Worm (Caenorhabditis elegans) whole organism, late embryonic: Measurements from ENCODE around the gene str-35.

Source experiments
- C08G9.2 ChIP-seq: sonication (generic microtip); optimal IDR thresholded peaks from 2 replicates; lab custom pipeline; 2016; ENCODE audit warnings: mild to moderate bottlenecking, missing genetic modification characterization, moderate library complexity, missing compliant biosample characterization
- K09A11.1 ChIP-seq: sonication (generic microtip); optimal IDR thresholded peaks from 2 replicates; lab custom pipeline; 2017; ENCODE audit warnings: antibody characterized with exemption, mild to moderate bottlenecking, missing genetic modification characterization, missing compliant biosample characterization; ENCODE audit not compliant: insufficient read depth
- ama-1 ChIP-seq: fragments of 150-350 bp; optimal IDR thresholded peaks from 2 replicates; lab custom pipeline; 2014
- ceh-14 ChIP-seq: sonication (generic microtip); optimal IDR thresholded peaks from 2 replicates; lab custom pipeline; 2016; ENCODE audit warnings: missing genotype, missing genetic modification characterization, missing compliant biosample characterization
- ceh-18 ChIP-seq: sonication (generic microtip); optimal IDR thresholded peaks from 2 replicates; lab custom pipeline; 2016; ENCODE audit warnings: missing genetic modification characterization, missing compliant biosample characterization
- ceh-19 ChIP-seq: fragments of 200-800 bp; sonication (Bioruptor generic); optimal IDR thresholded peaks from 2 replicates; lab custom pipeline; 2018; ENCODE audit warnings: mild to moderate bottlenecking, missing genetic modification characterization, missing compliant biosample characterization
- ceh-2 ChIP-seq: sonication (generic microtip); optimal IDR thresholded peaks from 2 replicates; lab custom pipeline; 2016; ENCODE audit warnings: missing genotype, missing genetic modification characterization, missing compliant biosample characterization
- ceh-24 ChIP-seq: sonication (generic microtip); optimal IDR thresholded peaks from 2 replicates; lab custom pipeline; 2016; ENCODE audit warnings: mild to moderate bottlenecking, missing genetic modification characterization, missing compliant biosample characterization
- ceh-34 ChIP-seq: sonication (generic microtip); optimal IDR thresholded peaks from 2 replicates; lab custom pipeline; 2016; ENCODE audit warnings: mild to moderate bottlenecking, missing genetic modification characterization, missing compliant biosample characterization
- ceh-48 ChIP-seq: sonication (generic microtip); optimal IDR thresholded peaks from 2 replicates; lab custom pipeline; 2016; ENCODE audit warnings: missing genetic modification characterization, inconsistent platforms, missing compliant biosample characterization
- ceh-6 ChIP-seq: fragments of 200-800 bp; sonication (Bioruptor generic); optimal IDR thresholded peaks from 2 replicates; lab custom pipeline; 2018; ENCODE audit warnings: mild to moderate bottlenecking, missing genetic modification characterization, missing compliant biosample characterization
- ceh-9 ChIP-seq: sonication (generic microtip); optimal IDR thresholded peaks from 2 replicates; lab custom pipeline; 2016; ENCODE audit warnings: mild to moderate bottlenecking, missing genetic modification characterization, inconsistent platforms, missing compliant biosample characterization
- che-1 ChIP-seq: sonication (generic microtip); optimal IDR thresholded peaks from 2 replicates; lab custom pipeline; 2016; ENCODE audit warnings: mild to moderate bottlenecking, missing genetic modification characterization, missing compliant biosample characterization
- elt-2 ChIP-seq: sonication (generic microtip); optimal IDR thresholded peaks from 2 replicates; lab custom pipeline; 2016; ENCODE audit warnings: missing genetic modification reagents, missing genetic modification characterization, missing compliant biosample characterization
- elt-4 ChIP-seq: sonication (generic microtip); optimal IDR thresholded peaks from 2 replicates; lab custom pipeline; 2016; ENCODE audit warnings: missing genetic modification characterization, missing compliant biosample characterization
- eyg-1 ChIP-seq: sonication (generic microtip); optimal IDR thresholded peaks from 2 replicates; lab custom pipeline; 2016; ENCODE audit warnings: missing genotype, missing genetic modification characterization, missing compliant biosample characterization
- fkh-6 ChIP-seq: sonication (generic microtip); optimal IDR thresholded peaks from 2 replicates; lab custom pipeline; 2016; ENCODE audit warnings: missing genetic modification characterization, missing compliant biosample characterization
- hlh-30 ChIP-seq: sonication (generic microtip); optimal IDR thresholded peaks from 2 replicates; lab custom pipeline; 2017; ENCODE audit warnings: antibody characterized with exemption, missing genetic modification characterization, missing compliant biosample characterization; ENCODE audit not compliant: insufficient read depth
- hlh-6 ChIP-seq: sonication (generic microtip); optimal IDR thresholded peaks from 2 replicates; lab custom pipeline; 2016; ENCODE audit warnings: missing genotype, missing genetic modification characterization, missing compliant biosample characterization
- madf-2 ChIP-seq: sonication (generic microtip); optimal IDR thresholded peaks from 2 replicates; lab custom pipeline; 2017; ENCODE audit warnings: missing genetic modification characterization, missing compliant biosample characterization
- nfya-1 ChIP-seq: sonication (generic microtip); optimal IDR thresholded peaks from 2 replicates; lab custom pipeline; 2017; ENCODE audit warnings: missing genetic modification characterization, mild to moderate bottlenecking, missing compliant biosample characterization, antibody characterized with exemption, moderate library complexity
- pat-9 ChIP-seq: fragments of 200-800 bp; sonication (Bioruptor generic); optimal IDR thresholded peaks from 2 replicates; lab custom pipeline; 2018; ENCODE audit warnings: mild to moderate bottlenecking, missing genetic modification characterization, moderate library complexity, missing compliant biosample characterization
- pax-1 ChIP-seq: fragments of 150-350 bp; optimal IDR thresholded peaks from 2 replicates; lab custom pipeline; 2014; ENCODE audit warnings: missing biosample characterization, missing genetic modification characterization
- pha-2 ChIP-seq: sonication (generic microtip); optimal IDR thresholded peaks from 2 replicates; lab custom pipeline; 2017; ENCODE audit warnings: mild to moderate bottlenecking, missing genetic modification characterization, missing compliant biosample characterization
- pros-1 ChIP-seq: fragments of 150-350 bp; optimal IDR thresholded peaks from 2 replicates; lab custom pipeline; 2014; ENCODE audit warnings: missing biosample characterization, missing genetic modification reagents, missing genetic modification characterization
- ref-2 ChIP-seq: sonication (generic microtip); optimal IDR thresholded peaks from 2 replicates; lab custom pipeline; 2016; ENCODE audit warnings: missing genetic modification characterization, missing compliant biosample characterization
- sdc-2 ChIP-seq: sonication (generic microtip); optimal IDR thresholded peaks from 2 replicates; lab custom pipeline; 2016; ENCODE audit warnings: missing genotype, missing genetic modification characterization, missing compliant biosample characterization
- sox-2 ChIP-seq: fragments of 200-800 bp; sonication (Bioruptor generic); IDR thresholded peaks from 2 replicates; pipeline ENCODE4 v1.3.6; 2022; ENCODE audit warnings: missing genetic modification reagents, missing genetic modification characterization, missing compliant biosample characterization
- sox-4 ChIP-seq: sonication (generic microtip); optimal IDR thresholded peaks from 2 replicates; lab custom pipeline; 2017; ENCODE audit warnings: mild to moderate bottlenecking, missing genetic modification characterization, inconsistent platforms, missing compliant biosample characterization
- syd-9 ChIP-seq: sonication (generic microtip); optimal IDR thresholded peaks from 2 replicates; lab custom pipeline; 2016; ENCODE audit warnings: mild to moderate bottlenecking, missing genetic modification characterization, moderate library complexity, missing compliant biosample characterization
- tbx-7 ChIP-seq: sonication (generic microtip); optimal IDR thresholded peaks from 2 replicates; lab custom pipeline; 2016; ENCODE audit warnings: missing genotype, missing genetic modification characterization, missing compliant biosample characterization
- ttx-3 ChIP-seq: sonication (generic microtip); optimal IDR thresholded peaks from 2 replicates; lab custom pipeline; 2016; ENCODE audit warnings: missing genetic modification reagents, missing genetic modification characterization, missing compliant biosample characterization
- unc-42 ChIP-seq: sonication (generic microtip); optimal IDR thresholded peaks from 2 replicates; lab custom pipeline; 2016; ENCODE audit warnings: missing genotype, missing genetic modification characterization, missing compliant biosample characterization
- unc-55 ChIP-seq: sonication (generic microtip); optimal IDR thresholded peaks from 2 replicates; lab custom pipeline; 2017; ENCODE audit warnings: missing biosample characterization, missing genetic modification reagents, missing genetic modification characterization
- unc-86 ChIP-seq: sonication (generic microtip); optimal IDR thresholded peaks from 2 replicates; lab custom pipeline; 2016; ENCODE audit warnings: missing genetic modification characterization, missing compliant biosample characterization
- zip-5 ChIP-seq: sonication (generic microtip); optimal IDR thresholded peaks from 2 replicates; lab custom pipeline; 2016; ENCODE audit warnings: missing genetic modification characterization, missing compliant biosample characterization

str-35 gene

DNA sequence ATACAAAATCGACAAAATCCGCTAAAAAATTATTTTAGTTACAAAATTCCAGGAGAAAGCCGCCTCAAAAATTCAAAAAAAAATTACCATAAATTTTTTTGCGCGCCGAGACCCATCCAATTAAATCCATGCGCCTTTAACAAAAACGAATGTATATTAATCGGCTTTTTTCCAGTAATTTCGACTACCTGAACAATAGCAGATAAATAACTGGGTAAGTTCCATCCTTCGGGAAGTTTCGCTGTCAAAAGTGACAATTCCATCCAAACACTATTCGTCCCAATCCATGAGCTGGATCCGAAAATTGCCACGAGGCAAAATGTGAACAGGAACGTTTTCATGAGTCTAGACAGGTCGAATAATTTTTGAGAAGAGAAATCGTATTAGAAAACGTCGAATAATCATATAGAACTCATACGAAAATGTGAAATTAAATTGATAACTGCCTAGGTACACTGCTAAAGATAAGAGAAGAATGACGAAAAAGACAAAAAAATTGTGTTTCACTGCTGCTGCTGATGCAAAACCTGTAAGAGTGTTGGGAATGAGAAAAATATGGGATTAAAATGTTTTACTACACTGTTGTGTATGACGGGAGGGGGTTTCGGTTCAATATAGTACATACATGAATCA, 31.8 kb upstream of the str-35 start, which contains the start of gene rft-1:
Gene rft-1 (minus strand): TSS at position 475 of the 633 bp plus-strand sequence.
- TF ChIP-seq C08G9.2 (tag; lab: Kevin White, UChicago) (no peak), unc-42 (tag; lab: Kevin White, UChicago) (no peak), ref-2 (tag; lab: Kevin White, UChicago) (no peak), tbx-7 (tag; lab: Kevin White, UChicago) (no peak), ceh-14 (tag; lab: Kevin White, UChicago) (no peak), madf-2 (tag; lab: Kevin White, UChicago) (no peak), ceh-24 (no peak), zip-5 (no peak), ttx-3 (tag; lab: Kevin White, UChicago) (no peak), unc-55 (GFP tag; lab: Kevin White, UChicago) (no peak), eyg-1 (no peak), ceh-48 (tag; lab: Kevin White, UChicago) (no peak), ceh-18 (tag; lab: Kevin White, UChicago) (no peak), sox-4 (tag; lab: Kevin White, UChicago) (no peak), pax-1 (tag; lab: Kevin White, UChicago) (no peak), elt-4 (no peak), sdc-2 (tag; lab: Kevin White, UChicago) (no peak)

- no peak for TF ChIP-seq fkh-6 (tag; lab: Kevin White, UChicago)
- TF ChIP-seq sox-2 (GFP tag; lab: Robert Waterston, UW) = no peak
- no peak for TF ChIP-seq K09A11.1 (tag; lab: Kevin White, UChicago)
- no peak for TF ChIP-seq pax-1 (tag; lab: Kevin White, UChicago)
- no peak for TF ChIP-seq unc-42 (tag; lab: Kevin White, UChicago)
- no peak for TF ChIP-seq hlh-6 (tag; lab: Kevin White, UChicago)
- no peak for TF ChIP-seq ama-1 (lab: Kevin White, UChicago)
- TF ChIP-seq tbx-7 (tag; lab: Kevin White, UChicago) = no peak
- TF ChIP-seq che-1 (tag; lab: Kevin White, UChicago) = no peak
- no peak for TF ChIP-seq pat-9 (tag; lab: Kevin White, UChicago)
- TF ChIP-seq ceh-6 (GFP tag; lab: Kevin White, UChicago) = no peak
- TF ChIP-seq elt-4 = no peak
- TF ChIP-seq unc-86 = no peak
- no peak for TF ChIP-seq zip-5
- no peak for TF ChIP-seq syd-9 (tag; lab: Kevin White, UChicago)
- TF ChIP-seq pha-2 (tag; lab: Kevin White, UChicago) = no peak
These were observed 27.0 kb upstream of the str-35 start for ce11 chrV:4447637-4448036.

ce11 chrV:4450523-4451089, 24.0 kb upstream of the str-35 start, which contains the start of gene rft-2:
TSS of gene rft-2 (minus strand) at chrV:4450563.
- no peak for TF ChIP-seq pha-2 (tag; lab: Kevin White, UChicago)
- peak; percentile 22 for TF ChIP-seq ceh-34 (tag; lab: Kevin White, UChicago)
- TF ChIP-seq hlh-30 (tag; lab: Kevin White, UChicago) = no peak
- no peak for TF ChIP-seq pros-1
- peak; percentile 2 for TF ChIP-seq ceh-2 (tag; lab: Kevin White, UChicago)
- TF ChIP-seq tbx-7 (tag; lab: Kevin White, UChicago) = no peak
- peak; percentile 90 for TF ChIP-seq unc-42 (tag; lab: Kevin White, UChicago)
- no peak for TF ChIP-seq ceh-9
- no peak for TF ChIP-seq pax-1 (tag; lab: Kevin White, UChicago)
- TF ChIP-seq zip-5 = no peak
- TF ChIP-seq fkh-6 (tag; lab: Kevin White, UChicago) = no peak
- no peak for TF ChIP-seq syd-9 (tag; lab: Kevin White, UChicago)
- TF ChIP-seq pat-9 (tag; lab: Kevin White, UChicago) = no peak
- TF ChIP-seq nfya-1 (tag; lab: Kevin White, UChicago) = peak; percentile 15
- TF ChIP-seq ceh-19 (GFP tag; lab: Kevin White, UChicago) = no peak
- TF ChIP-seq elt-2 (tag; lab: Kevin White, UChicago) = peak; percentile 70
